Fruit fly (Drosophila melanogaster) whole organism, embryonic: ENCODE results near the gene CG32459.

Experiments used
- ATbp ChIP-seq: fragments of 200-800 bp; sonication (Bioruptor generic); optimal IDR thresholded peaks from 2 replicates; lab custom pipeline; 2017; ENCODE audit warnings: missing biosample characterization, mild to moderate bottlenecking, missing genetic modification characterization, missing genetic modification reagents
- Aef1 ChIP-seq: fragments of 200-800 bp; sonication (Bioruptor generic); IDR thresholded peaks from 3 replicates; pipeline ENCODE4 v1.3.6; 2022; ENCODE audit warnings: missing biosample characterization, missing genetic modification characterization
- Atf3 ChIP-seq: fragments of 200-800 bp; sonication (Bioruptor generic); optimal IDR thresholded peaks from 3 replicates; lab custom pipeline; 2016; ENCODE audit warnings: missing biosample characterization, missing genetic modification characterization
- B-H1 ChIP-seq: fragments of 200-800 bp; sonication (Bioruptor generic); IDR thresholded peaks from 3 replicates; pipeline ENCODE4 v1.3.6; 2022; ENCODE audit warnings: missing biosample characterization, missing genetic modification characterization
- BtbVII ChIP-seq: fragments of 200-800 bp; sonication (Bioruptor generic); optimal IDR thresholded peaks from 3 replicates; lab custom pipeline; 2017; ENCODE audit warnings: missing biosample characterization, mild to moderate bottlenecking, missing genetic modification characterization
- CG10654 ChIP-seq: fragments of 200-800 bp; sonication (Bioruptor generic); optimal IDR thresholded peaks from 2 replicates; lab custom pipeline; 2016; ENCODE audit warnings: missing biosample characterization, missing genetic modification characterization
- CG11560 ChIP-seq: fragments of 200-800 bp; sonication (Bioruptor generic); IDR thresholded peaks from 3 replicates; pipeline ENCODE4 v1.3.6; 2022; ENCODE audit warnings: missing biosample characterization, missing genetic modification characterization
- CG11723 ChIP-seq: fragments of 200-800 bp; sonication (Bioruptor generic); optimal IDR thresholded peaks from 2 replicates; lab custom pipeline; 2017; ENCODE audit warnings: missing biosample characterization, mild to moderate bottlenecking, missing genetic modification characterization
- CG1792 ChIP-seq: fragments of 200-800 bp; sonication (Bioruptor generic); optimal IDR thresholded peaks from 2 replicates; lab custom pipeline; 2016; ENCODE audit warnings: missing biosample characterization, missing genetic modification characterization
- CG18599 ChIP-seq: fragments of 200-800 bp; sonication (Bioruptor generic); optimal IDR thresholded peaks from 3 replicates; lab custom pipeline; 2017; ENCODE audit warnings: missing biosample characterization, missing genetic modification characterization, mild to moderate bottlenecking, moderate library complexity, missing genetic modification reagents
- CG18619 ChIP-seq: fragments of 200-800 bp; sonication (Bioruptor generic); optimal IDR thresholded peaks from 3 replicates; lab custom pipeline; 2017; ENCODE audit warnings: missing biosample characterization, mild to moderate bottlenecking, missing genetic modification characterization
- CG2889 ChIP-seq: fragments of 200-800 bp; sonication (Bioruptor generic); IDR thresholded peaks from 3 replicates; pipeline ENCODE4 v1.3.6; 2022; ENCODE audit warnings: missing biosample characterization, missing genetic modification characterization
- CG3065 ChIP-seq: fragments of 200-800 bp; sonication (Bioruptor generic); optimal IDR thresholded peaks from 2 replicates; lab custom pipeline; 2016; ENCODE audit warnings: missing biosample characterization, missing genetic modification characterization
- CG4360 ChIP-seq: fragments of 200-800 bp; sonication (Bioruptor generic); IDR thresholded peaks from 2 replicates; pipeline ENCODE4 v1.3.6; 2022; ENCODE audit warnings: missing biosample characterization, missing genetic modification characterization
- CG6683 ChIP-seq: fragments of 200-800 bp; sonication (Bioruptor generic); optimal IDR thresholded peaks from 2 replicates; lab custom pipeline; 2017; ENCODE audit warnings: missing biosample characterization, mild to moderate bottlenecking, missing genetic modification characterization, missing genetic modification reagents
- CG7271 ChIP-seq: fragments of 200-800 bp; sonication (Bioruptor generic); optimal IDR thresholded peaks from 2 replicates; lab custom pipeline; 2018; ENCODE audit warnings: missing biosample characterization, mild to moderate bottlenecking, missing genetic modification characterization, moderate library complexity
- CG7372 ChIP-seq: fragments of 200-800 bp; sonication (Bioruptor generic); IDR thresholded peaks from 2 replicates; pipeline ENCODE4 v1.3.6; 2022; ENCODE audit warnings: missing biosample characterization, missing genetic modification characterization
- CG7839 ChIP-seq: fragments of 200-800 bp; sonication (Bioruptor generic); optimal IDR thresholded peaks from 3 replicates; lab custom pipeline; 2018; ENCODE audit warnings: missing biosample characterization, mild to moderate bottlenecking, missing genetic modification characterization, moderate library complexity
- CG7987 ChIP-seq: fragments of 200-800 bp; sonication (Bioruptor generic); optimal IDR thresholded peaks from 2 replicates; lab custom pipeline; 2018; ENCODE audit warnings: missing biosample characterization, mild to moderate bottlenecking, missing genetic modification characterization, moderate library complexity
- CG9876 ChIP-seq: fragments of 200-800 bp; sonication (Bioruptor generic); optimal IDR thresholded peaks from 2 replicates; lab custom pipeline; 2016; ENCODE audit warnings: missing biosample characterization, missing genetic modification characterization
- CG9932 ChIP-seq: fragments of 200-800 bp; sonication (Bioruptor generic); IDR thresholded peaks from 2 replicates; pipeline ENCODE4 v1.3.6; 2022; ENCODE audit warnings: missing biosample characterization, missing genetic modification characterization
- CTCF ChIP-seq: fragments of 200-800 bp; sonication (Bioruptor generic); optimal IDR thresholded peaks from 2 replicates; lab custom pipeline; 2017; ENCODE audit warnings: missing biosample characterization, mild to moderate bottlenecking, missing genetic modification characterization, moderate library complexity
- Camta ChIP-seq: fragments of 200-800 bp; sonication (Bioruptor generic); optimal IDR thresholded peaks from 2 replicates; lab custom pipeline; 2016; ENCODE audit warnings: missing biosample characterization, missing genetic modification characterization
- E2f1 ChIP-seq: fragments of 200-800 bp; sonication (Bioruptor generic); IDR thresholded peaks from 2 replicates; pipeline ENCODE4 v1.3.6; 2022; ENCODE audit warnings: missing biosample characterization, missing genetic modification characterization
- ERR ChIP-seq: fragments of 200-800 bp; sonication (Bioruptor generic); optimal IDR thresholded peaks from 2 replicates; lab custom pipeline; 2016; ENCODE audit warnings: missing biosample characterization, missing genetic modification characterization
- HLHmδ ChIP-seq: fragments of 200-800 bp; sonication (Bioruptor generic); optimal IDR thresholded peaks from 2 replicates; lab custom pipeline; 2018; ENCODE audit warnings: missing biosample characterization, mild to moderate bottlenecking, missing genetic modification characterization, moderate library complexity
- Mad ChIP-seq: fragments of 200-800 bp; sonication (Bioruptor generic); optimal IDR thresholded peaks from 2 replicates; lab custom pipeline; 2016; ENCODE audit warnings: missing biosample characterization, missing genetic modification characterization
- Sox100B ChIP-seq: fragments of 200-800 bp; sonication (Bioruptor generic); optimal IDR thresholded peaks from 3 replicates; lab custom pipeline; 2018; ENCODE audit warnings: missing biosample characterization, mild to moderate bottlenecking, missing genetic modification characterization
- ab ChIP-seq: fragments of 200-800 bp; sonication (Bioruptor generic); optimal IDR thresholded peaks from 2 replicates; lab custom pipeline; 2016; ENCODE audit warnings: missing biosample characterization, missing genetic modification characterization
- az2 ChIP-seq: fragments of 200-800 bp; sonication (Bioruptor generic); optimal IDR thresholded peaks from 3 replicates; lab custom pipeline; 2016; ENCODE audit warnings: missing biosample characterization, missing genetic modification characterization
- bigmax ChIP-seq: fragments of 200-800 bp; sonication (Bioruptor generic); optimal IDR thresholded peaks from 2 replicates; lab custom pipeline; 2018; ENCODE audit warnings: missing biosample characterization, mild to moderate bottlenecking, missing genetic modification characterization
- chinmo ChIP-seq: fragments of 200-800 bp; sonication (Bioruptor generic); IDR thresholded peaks from 4 replicates; pipeline ENCODE4 v1.3.6; 2022; ENCODE audit warnings: missing biosample characterization, missing genetic modification characterization; ENCODE audit not compliant: partially characterized antibody
- croc ChIP-seq: fragments of 200-800 bp; sonication (Bioruptor generic); conservative IDR thresholded peaks from 3 replicates; pipeline ENCODE4 v1.3.6; 2022; ENCODE audit warnings: missing biosample characterization, missing genetic modification characterization
- danr ChIP-seq: fragments of 200-800 bp; sonication (Bioruptor generic); IDR thresholded peaks from 2 replicates; pipeline ENCODE4 v1.3.6; 2022; ENCODE audit warnings: missing biosample characterization, missing genetic modification characterization
- disco-r ChIP-seq: fragments of 200-800 bp; sonication (Bioruptor generic); optimal IDR thresholded peaks from 2 replicates; lab custom pipeline; 2016; ENCODE audit warnings: missing biosample characterization, missing genetic modification characterization
- dm ChIP-seq: fragments of 200-800 bp; sonication (Bioruptor generic); optimal IDR thresholded peaks from 3 replicates; lab custom pipeline; 2016; ENCODE audit warnings: missing biosample characterization, missing genetic modification characterization
- en ChIP-seq: fragments of 200-800 bp; sonication (Bioruptor generic); optimal IDR thresholded peaks from 2 replicates; lab custom pipeline; 2016; ENCODE audit warnings: missing biosample characterization, missing genetic modification characterization
- gem ChIP-seq: fragments of 200-800 bp; sonication (Bioruptor generic); optimal IDR thresholded peaks from 2 replicates; lab custom pipeline; 2019; ENCODE audit warnings: missing biosample characterization, mild to moderate bottlenecking, missing genetic modification characterization, moderate library complexity
- grn ChIP-seq: fragments of 200-800 bp; sonication (Bioruptor generic); optimal IDR thresholded peaks from 3 replicates; lab custom pipeline; 2017; ENCODE audit warnings: missing biosample characterization, missing genetic modification characterization
- ham ChIP-seq: fragments of 200-800 bp; sonication (Bioruptor generic); IDR thresholded peaks from 2 replicates; pipeline ENCODE4 v1.3.6; 2022; ENCODE audit warnings: missing biosample characterization, missing genetic modification characterization
- ind ChIP-seq: fragments of 200-800 bp; sonication (Bioruptor generic); optimal IDR thresholded peaks from 3 replicates; lab custom pipeline; 2016; ENCODE audit warnings: missing biosample characterization, missing genetic modification characterization
- lilli ChIP-seq: fragments of 200-800 bp; sonication (Bioruptor generic); optimal IDR thresholded peaks from 3 replicates; lab custom pipeline; 2016; ENCODE audit warnings: missing biosample characterization, missing genetic modification characterization
- nmo ChIP-seq: fragments of 200-800 bp; sonication (Bioruptor generic); optimal IDR thresholded peaks from 2 replicates; lab custom pipeline; 2018; ENCODE audit warnings: missing biosample characterization, mild to moderate bottlenecking, missing genetic modification characterization, moderate library complexity
- org-1 ChIP-seq: fragments of 200-800 bp; sonication (Bioruptor generic); optimal IDR thresholded peaks from 2 replicates; lab custom pipeline; 2017; ENCODE audit warnings: missing biosample characterization, missing genetic modification characterization
- pum ChIP-seq: fragments of 200-800 bp; sonication (Bioruptor generic); optimal IDR thresholded peaks from 2 replicates; lab custom pipeline; 2016; ENCODE audit warnings: missing biosample characterization, missing genetic modification characterization
- sd ChIP-seq: fragments of 200-800 bp; sonication (Bioruptor generic); optimal IDR thresholded peaks from 3 replicates; lab custom pipeline; 2018; ENCODE audit warnings: missing biosample characterization, mild to moderate bottlenecking, missing genetic modification characterization, moderate library complexity
- sim ChIP-seq: fragments of 200-800 bp; sonication (Bioruptor generic); IDR thresholded peaks from 2 replicates; pipeline ENCODE4 v1.3.6; 2022; ENCODE audit warnings: missing biosample characterization, missing genetic modification characterization
- sisA ChIP-seq: fragments of 200-800 bp; sonication (Bioruptor generic); IDR thresholded peaks from 2 replicates; pipeline ENCODE4 v1.3.6; 2022; ENCODE audit warnings: missing biosample characterization, missing genetic modification characterization
- toy ChIP-seq: fragments of 200-800 bp; sonication (Bioruptor generic); IDR thresholded peaks from 2 replicates; pipeline ENCODE4 v1.3.6; 2022; ENCODE audit warnings: missing biosample characterization, missing genetic modification characterization
- trem ChIP-seq: fragments of 200-800 bp; optimal IDR thresholded peaks from 3 replicates; lab custom pipeline; 2019; ENCODE audit warnings: missing biosample characterization, mild to moderate bottlenecking, missing genetic modification characterization, moderate library complexity
- zf30C ChIP-seq: fragments of 200-800 bp; sonication (Bioruptor generic); optimal IDR thresholded peaks from 3 replicates; lab custom pipeline; 2018; ENCODE audit warnings: missing biosample characterization, mild to moderate bottlenecking, missing genetic modification characterization

CG32459 gene

dm6 chr3L:22878723-22879343 is 23.0 kb upstream of the CG32459 start, which contains the start of the genes Chro and Ssl1 (continued):
- peak; percentile 100 for TF ChIP-seq disco-r (GFP tag; lab: Kevin White, UChicago)
- peak; percentile 100 for TF ChIP-seq CG9932 (GFP tag; lab: Robert Waterston, UW)
- TF ChIP-seq B-H1 (GFP tag; lab: Robert Waterston, UW) = peak; percentile 100
- TF ChIP-seq CG10654 = peak; percentile 100
- peak; percentile 100 for TF ChIP-seq pum (GFP tag; lab: Kevin White, UChicago)
- TF ChIP-seq ERR = peak; percentile 99
- peak; percentile 58 for TF ChIP-seq zf30C (GFP tag; lab: Kevin White, UChicago)
- TF ChIP-seq lilli (GFP tag; lab: Kevin White, UChicago) = peak; percentile 100
- peak; percentile 100 for TF ChIP-seq Atf3 (GFP tag; lab: Kevin White, UChicago)
- peak; percentile 100 for TF ChIP-seq ab (GFP tag; lab: Kevin White, UChicago)
- TF ChIP-seq ind (GFP tag; lab: Kevin White, UChicago) = peak; percentile 100
- TF ChIP-seq org-1 (GFP tag; lab: Kevin White, UChicago) = peak; percentile 100
- peak; percentile 87 for TF ChIP-seq bigmax (GFP tag; lab: Kevin White, UChicago)
- no peak for TF ChIP-seq chinmo
- TF ChIP-seq sim (GFP tag; lab: Robert Waterston, UW) = peak; percentile 100
- peak; percentile 96 for TF ChIP-seq CG4360 (GFP tag; lab: Robert Waterston, UW)
- peak; percentile 98 for TF ChIP-seq trem (tag; lab: Kevin White, UChicago)
- TF ChIP-seq CG18619 (GFP tag; lab: Kevin White, UChicago) = peak; percentile 100
- peak; percentile 99 for TF ChIP-seq CG7271
- TF ChIP-seq CG7987 (GFP tag; lab: Kevin White, UChicago) = peak; percentile 99
- TF ChIP-seq CG1792 = peak; percentile 100
- peak; percentile 100 for TF ChIP-seq CG2889 (GFP tag; lab: Robert Waterston, UW)
- TF ChIP-seq E2f1 = peak; percentile 100
- TF ChIP-seq sisA = peak; percentile 100
- peak; percentile 99 for TF ChIP-seq CG6683
- peak; percentile 100 for TF ChIP-seq dm (GFP tag; lab: Kevin White, UChicago)
- TF ChIP-seq grn (GFP tag; lab: Kevin White, UChicago) = peak; percentile 97
- peak; percentile 100 for TF ChIP-seq CG3065 (GFP tag; lab: Kevin White, UChicago)
- peak; percentile 100 for TF ChIP-seq CG7372 (GFP tag; lab: Robert Waterston, UW)
- peak; percentile 100 for TF ChIP-seq nmo (GFP tag; lab: Kevin White, UChicago)
- TF ChIP-seq CTCF = peak; percentile 80
- TF ChIP-seq CG7839 (tag; lab: Kevin White, UChicago) = peak; percentile 100
- peak; percentile 100 for TF ChIP-seq az2 (GFP tag; lab: Kevin White, UChicago)
- peak; percentile 98 for TF ChIP-seq sd (tag; lab: Kevin White, UChicago)
- TF ChIP-seq danr = peak; percentile 100
- TF ChIP-seq en = peak; percentile 100
- TF ChIP-seq gem (tag; lab: Kevin White, UChicago) = peak; percentile 100
- TF ChIP-seq CG18599 (GFP tag; lab: Kevin White, UChicago) = peak; percentile 100
- TF ChIP-seq CG11560 (tag; lab: Robert Waterston, UW) = peak; percentile 96
- TF ChIP-seq Camta (GFP tag; lab: Kevin White, UChicago) = peak; percentile 100
- peak; percentile 100 for TF ChIP-seq ATbp (GFP tag; lab: Kevin White, UChicago)
- TF ChIP-seq toy (GFP tag; lab: Robert Waterston, UW) = peak; percentile 99
- TF ChIP-seq Mad (GFP tag; lab: Kevin White, UChicago) = peak; percentile 100
- TF ChIP-seq croc = peak; percentile 100
- TF ChIP-seq HLHmδ (GFP tag; lab: Kevin White, UChicago) = peak; percentile 49
- peak; percentile 100 for TF ChIP-seq Aef1
- TF ChIP-seq ham (GFP tag; lab: Robert Waterston, UW) = peak; percentile 99
- TF ChIP-seq CG9876 (GFP tag; lab: Kevin White, UChicago) = peak; percentile 100
- TF ChIP-seq CG11723 (GFP tag; lab: Kevin White, UChicago) = peak; percentile 100
- TF ChIP-seq Sox100B (GFP tag; lab: Kevin White, UChicago) = peak; percentile 100
- TF ChIP-seq BtbVII (GFP tag; lab: Kevin White, UChicago) = peak; percentile 100
